Worm (Caenorhabditis elegans) whole organism, L2 larva: ENCODE results near the gene sgnh-1.

Experiments used
- C34F6.9 ChIP-seq: fragments of 150-350 bp; optimal IDR thresholded peaks from 2 replicates; lab custom pipeline; 2014; ENCODE audit warnings: missing biosample characterization, missing genetic modification characterization
- unc-62 ChIP-seq: fragments of 150-350 bp; optimal IDR thresholded peaks from 2 replicates; lab custom pipeline; 2014; ENCODE audit warnings: missing biosample characterization, missing genetic modification reagents, missing genetic modification characterization
- ztf-4 ChIP-seq: fragments of 150-350 bp; optimal IDR thresholded peaks from 2 replicates; lab custom pipeline; 2014; ENCODE audit warnings: missing biosample characterization, missing genetic modification characterization

ce11 chrIV:4861449-4861848 lies 28.3 kb upstream of the sgnh-1 start, which contains the start of the genes Y17G9A.4 and str-173:
- TF ChIP-seq ztf-4 (tag; lab: Kevin White, UChicago): no peak
- no peak for TF ChIP-seq C34F6.9 (tag; lab: Kevin White, UChicago)
- no peak for TF ChIP-seq unc-62 (GFP tag; lab: Kevin White, UChicago)
